Worm (Caenorhabditis elegans) whole organism, mixed stage, embryonic: ENCODE results near the gene del-1.

Source experiments
- M03D4.4 ChIP-seq: sonication (generic microtip); optimal IDR thresholded peaks from 2 replicates; lab custom pipeline; 2017; ENCODE audit warnings: mild to moderate bottlenecking, missing genetic modification characterization, missing compliant biosample characterization
- bed-3 ChIP-seq: fragments of 200-800 bp; sonication (Bioruptor generic); optimal IDR thresholded peaks from 3 replicates; lab custom pipeline; 2018; ENCODE audit warnings: mild to moderate bottlenecking, missing genetic modification characterization, moderate library complexity, missing compliant biosample characterization
- blmp-1 ChIP-seq: fragments of 150-350 bp; optimal IDR thresholded peaks from 2 replicates; lab custom pipeline; 2014; ENCODE audit warnings: missing biosample characterization, missing genetic modification characterization
- ceh-39 ChIP-seq: fragments of 150-350 bp; optimal IDR thresholded peaks from 2 replicates; lab custom pipeline; 2014; ENCODE audit warnings: missing biosample characterization, missing genetic modification characterization
- ceh-43 ChIP-seq: fragments of 200-800 bp; sonication (Bioruptor generic); optimal IDR thresholded peaks from 2 replicates; lab custom pipeline; 2018; ENCODE audit warnings: mild to moderate bottlenecking, missing genetic modification characterization, moderate library complexity, missing compliant biosample characterization
- ceh-83 ChIP-seq: fragments of 200-800 bp; sonication (Bioruptor generic); optimal IDR thresholded peaks from 2 replicates; lab custom pipeline; 2018; ENCODE audit warnings: mild to moderate bottlenecking, missing genetic modification characterization, missing compliant biosample characterization
- ces-1 ChIP-seq: fragments of 150-350 bp; optimal IDR thresholded peaks from 2 replicates; lab custom pipeline; 2014; ENCODE audit warnings: missing biosample characterization, missing genetic modification reagents, missing genetic modification characterization
- cnd-1 ChIP-seq: fragments of 200-800 bp; sonication (Bioruptor generic); optimal IDR thresholded peaks from 2 replicates; lab custom pipeline; 2018; ENCODE audit warnings: mild to moderate bottlenecking, missing genetic modification characterization, missing compliant biosample characterization
- drap-1 ChIP-seq: fragments of 200-800 bp; sonication (Bioruptor generic); optimal IDR thresholded peaks from 3 replicates; lab custom pipeline; 2018; ENCODE audit warnings: mild to moderate bottlenecking, missing genetic modification characterization, missing compliant biosample characterization
- elt-1 ChIP-seq: sonication (generic microtip); optimal IDR thresholded peaks from 2 replicates; lab custom pipeline; 2017; ENCODE audit warnings: missing genetic modification characterization, mild to moderate bottlenecking, missing compliant biosample characterization, antibody characterized with exemption, moderate library complexity, borderline replicate concordance; ENCODE audit not compliant: insufficient read depth
- elt-3 ChIP-seq: fragments of 150-350 bp; optimal IDR thresholded peaks from 2 replicates; lab custom pipeline; 2014; ENCODE audit warnings: missing biosample characterization, missing genetic modification characterization
- flh-1 ChIP-seq: fragments of 200-800 bp; sonication (Bioruptor generic); optimal IDR thresholded peaks from 2 replicates; lab custom pipeline; 2018; ENCODE audit warnings: mild to moderate bottlenecking, missing genetic modification characterization, moderate library complexity, missing compliant biosample characterization
- ham-2 ChIP-seq: fragments of 200-800 bp; sonication (Bioruptor generic); optimal IDR thresholded peaks from 2 replicates; lab custom pipeline; 2018; ENCODE audit warnings: mild to moderate bottlenecking, missing genetic modification characterization, missing compliant biosample characterization
- hlh-1 ChIP-seq: fragments of 150-350 bp; optimal IDR thresholded peaks from 2 replicates; lab custom pipeline; 2014; ENCODE audit warnings: missing biosample characterization, missing genetic modification reagents, missing genetic modification characterization
- lin-13 ChIP-seq: fragments of 150-350 bp; optimal IDR thresholded peaks from 2 replicates; lab custom pipeline; 2014; ENCODE audit warnings: missing biosample characterization, missing genetic modification characterization
- lin-32 ChIP-seq: fragments of 200-800 bp; sonication (Bioruptor generic); optimal IDR thresholded peaks from 2 replicates; lab custom pipeline; 2018; ENCODE audit warnings: mild to moderate bottlenecking, missing genetic modification characterization, missing compliant biosample characterization
- lsy-2 ChIP-seq: fragments of 150-350 bp; optimal IDR thresholded peaks from 2 replicates; lab custom pipeline; 2014; ENCODE audit warnings: missing biosample characterization, missing genetic modification characterization
- mab-5 ChIP-seq: fragments of 150-350 bp; optimal IDR thresholded peaks from 2 replicates; lab custom pipeline; 2014; ENCODE audit warnings: missing biosample characterization, missing genetic modification characterization
- mep-1 ChIP-seq: fragments of 150-350 bp; optimal IDR thresholded peaks from 2 replicates; lab custom pipeline; 2017; ENCODE audit warnings: missing biosample characterization, missing genetic modification reagents, missing genetic modification characterization, inconsistent platforms
- mls-2 ChIP-seq: sonication (generic microtip); optimal IDR thresholded peaks from 2 replicates; lab custom pipeline; 2016; ENCODE audit warnings: mild to moderate bottlenecking, missing genetic modification characterization, moderate library complexity, missing compliant biosample characterization
- nhr-12 ChIP-seq: fragments of 150-350 bp; optimal IDR thresholded peaks from 2 replicates; lab custom pipeline; 2014; ENCODE audit warnings: missing biosample characterization, missing genetic modification characterization
- nhr-2 ChIP-seq: fragments of 150-350 bp; optimal IDR thresholded peaks from 2 replicates; lab custom pipeline; 2014; ENCODE audit warnings: missing biosample characterization, missing genetic modification characterization
- nhr-237 ChIP-seq: fragments of 150-350 bp; optimal IDR thresholded peaks from 2 replicates; lab custom pipeline; 2014; ENCODE audit warnings: missing biosample characterization, missing genetic modification characterization
- nhr-28 ChIP-seq: fragments of 150-350 bp; optimal IDR thresholded peaks from 2 replicates; lab custom pipeline; 2014; ENCODE audit warnings: missing biosample characterization, missing genetic modification characterization
- nhr-76 ChIP-seq: sonication (generic microtip); optimal IDR thresholded peaks from 2 replicates; lab custom pipeline; 2017; ENCODE audit warnings: missing biosample characterization, missing genetic modification characterization
- pha-4 ChIP-seq: fragments of 150-350 bp; optimal IDR thresholded peaks from 2 replicates; lab custom pipeline; 2018; ENCODE audit warnings: missing biosample characterization, missing genetic modification reagents, missing genetic modification characterization
- sem-2 ChIP-seq: fragments of 200-800 bp; sonication (Bioruptor generic); optimal IDR thresholded peaks from 2 replicates; lab custom pipeline; 2018; ENCODE audit warnings: mild to moderate bottlenecking, missing genetic modification characterization, missing compliant biosample characterization
- snpc-4 ChIP-seq: fragments of 150-350 bp; optimal IDR thresholded peaks from 2 replicates; lab custom pipeline; 2014; ENCODE audit warnings: missing biosample characterization, missing genetic modification characterization
- sptf-1 ChIP-seq: sonication (generic microtip); optimal IDR thresholded peaks from 2 replicates; lab custom pipeline; 2017; ENCODE audit warnings: mild to moderate bottlenecking, missing genetic modification characterization, moderate library complexity, missing compliant biosample characterization
- tbx-8 ChIP-seq: fragments of 200-800 bp; sonication (Bioruptor generic); optimal IDR thresholded peaks from 2 replicates; lab custom pipeline; 2018; ENCODE audit warnings: mild to moderate bottlenecking, missing genetic modification characterization, moderate library complexity, missing compliant biosample characterization
- unc-120 ChIP-seq: sonication (generic microtip); optimal IDR thresholded peaks from 2 replicates; lab custom pipeline; 2017; ENCODE audit warnings: missing genetic modification characterization, missing compliant biosample characterization; ENCODE audit not compliant: poor library complexity, severe bottlenecking
- unc-39 ChIP-seq: fragments of 150-350 bp; optimal IDR thresholded peaks from 2 replicates; lab custom pipeline; 2014; ENCODE audit warnings: missing biosample characterization, missing genetic modification characterization
- unc-62 ChIP-seq: fragments of 150-350 bp; optimal IDR thresholded peaks from 2 replicates; lab custom pipeline; 2014; ENCODE audit warnings: missing biosample characterization, missing genetic modification reagents, missing genetic modification characterization
- zip-8 ChIP-seq: fragments of 150-350 bp; optimal IDR thresholded peaks from 2 replicates; lab custom pipeline; 2014; ENCODE audit warnings: missing biosample characterization, missing genetic modification characterization
- ztf-11 ChIP-seq: fragments of 150-350 bp; optimal IDR thresholded peaks from 2 replicates; lab custom pipeline; 2014; ENCODE audit warnings: missing biosample characterization, missing genetic modification characterization

del-1 gene

DNA sequence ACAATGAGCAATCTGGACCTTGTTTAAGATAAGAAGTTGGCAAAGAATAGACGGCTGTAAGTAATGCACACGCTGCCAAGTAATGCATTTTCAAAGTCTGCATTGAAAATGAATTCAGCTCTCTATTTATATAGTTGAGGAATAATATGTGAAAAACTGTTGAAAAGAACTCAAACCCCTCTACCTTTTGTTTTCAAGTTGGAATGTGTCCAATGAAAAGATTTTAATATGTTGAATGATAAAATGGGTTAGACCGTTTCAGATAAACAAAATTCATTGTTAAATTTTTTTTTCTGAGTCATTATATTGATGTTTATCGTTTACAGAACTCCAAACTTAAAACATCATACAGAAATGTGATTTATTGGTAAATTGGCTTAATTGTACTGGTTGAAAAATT lies 4.4 kb upstream of the del-1 start, which contains the start of gene E02H4.8:
Gene E02H4.8 (minus strand): TSS at position 101 of the 400 bp plus-strand sequence.
- TF ChIP-seq hlh-1 (no peak), M03D4.4 (tag; lab: Kevin White, UChicago) (no peak), unc-62 (GFP tag; lab: Kevin White, UChicago) (no peak), lin-32 (GFP tag; lab: Kevin White, UChicago) (no peak), nhr-12 (tag; lab: Kevin White, UChicago) (no peak), zip-8 (tag; lab: Kevin White, UChicago) (no peak), ceh-39 (tag; lab: Kevin White, UChicago) (no peak)

DNA sequence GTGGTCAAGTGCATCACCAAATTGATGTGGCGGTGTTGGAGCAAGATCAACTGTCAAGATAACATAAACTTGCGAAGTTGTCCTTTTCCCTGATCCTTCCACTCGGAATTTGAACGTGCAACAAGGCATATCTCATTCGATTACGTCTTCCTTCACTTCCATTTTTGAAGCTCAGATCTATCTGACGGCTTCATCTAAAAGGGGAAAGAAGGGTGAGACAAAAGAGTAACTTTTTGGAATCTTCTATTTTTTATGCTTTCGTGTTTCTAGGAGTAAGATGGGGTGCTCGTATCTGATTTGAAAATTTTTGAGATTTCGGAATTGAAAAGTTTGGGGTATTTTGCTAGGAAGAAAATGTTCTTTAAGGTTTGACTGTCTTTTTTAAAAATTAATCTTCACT lies 711 bp upstream of the del-1 start:
- TF ChIP-seq sptf-1 (no peak), tbx-8 (no peak), pha-4 (tag; lab: Kevin White, UChicago) (no peak), nhr-2 (tag; lab: Kevin White, UChicago) (no peak), drap-1 (GFP tag; lab: Kevin White, UChicago) (no peak), lsy-2 (tag; lab: Kevin White, UChicago) (no peak), mab-5 (tag; lab: Kevin White, UChicago) (no peak), nhr-28 (tag; lab: Kevin White, UChicago) (no peak), elt-1 (tag; lab: Kevin White, UChicago) (no peak), snpc-4 (tag; lab: Kevin White, UChicago) (no peak), unc-62 (GFP tag; lab: Kevin White, UChicago) (no peak), nhr-237 (tag; lab: Kevin White, UChicago) (no peak), lin-32 (GFP tag; lab: Kevin White, UChicago) (no peak), ham-2 (GFP tag; lab: Kevin White, UChicago) (no peak)
- TF ChIP-seq, all 35 proteins: peak for 0

DNA sequence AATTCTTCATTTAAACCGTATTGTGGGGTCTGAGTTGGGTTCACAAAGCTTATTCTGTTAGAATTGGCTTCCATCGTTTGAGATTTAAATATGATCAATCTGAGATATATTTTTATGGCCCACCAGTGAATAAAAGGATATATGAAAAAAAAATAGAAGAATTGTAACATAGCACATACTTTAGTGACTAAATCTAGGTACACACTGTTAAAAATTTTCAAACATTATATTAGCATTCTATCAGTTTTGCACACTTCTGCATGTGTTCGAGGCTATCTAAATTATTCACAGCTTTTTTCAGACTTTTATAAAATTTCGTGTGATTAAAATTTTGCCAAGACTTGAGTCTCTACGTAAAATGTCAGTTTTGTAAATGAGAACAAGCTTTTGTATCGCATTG lies 13.6 kb downstream of the del-1 start, which contains the start of gene E02H4.2:
Gene E02H4.2 (minus strand): TSS at position 101 of the 400 bp plus-strand sequence.
- TF ChIP-seq tbx-8 (no peak), M03D4.4 (tag; lab: Kevin White, UChicago) (no peak)

DNA sequence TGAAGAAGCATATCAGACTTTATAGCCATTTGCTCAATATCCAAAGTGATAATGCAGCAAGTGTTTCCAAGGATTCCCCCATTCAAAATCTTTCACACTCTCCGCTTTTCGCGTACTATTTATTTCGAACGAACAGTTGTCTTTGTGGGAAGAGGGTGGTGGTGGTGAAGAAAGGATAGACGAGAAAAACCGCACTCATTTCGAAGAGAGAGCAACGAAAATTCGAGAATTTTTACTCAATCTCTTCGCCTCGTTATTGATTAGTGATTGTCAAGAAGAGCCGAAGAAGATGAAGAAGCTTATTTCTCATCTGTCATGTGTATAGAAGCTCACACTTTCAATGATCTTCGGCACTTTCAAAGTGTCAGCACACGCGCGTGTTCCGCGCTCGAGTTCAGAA lies 20.0 kb downstream of the del-1 start:
- TF ChIP-seq elt-3 = no peak
- TF ChIP-seq ceh-39 (tag; lab: Kevin White, UChicago) = no peak
- TF ChIP-seq drap-1 (GFP tag; lab: Kevin White, UChicago) = peak; percentile 9
- no peak for TF ChIP-seq pha-4 (tag; lab: Kevin White, UChicago)
- TF ChIP-seq blmp-1 (tag; lab: Kevin White, UChicago) = no peak
- peak; percentile 85 for TF ChIP-seq unc-120 (tag; lab: Kevin White, UChicago)
- TF ChIP-seq nhr-28 (tag; lab: Kevin White, UChicago) = no peak
- TF ChIP-seq snpc-4 (tag; lab: Kevin White, UChicago) = no peak
- TF ChIP-seq unc-62 (GFP tag; lab: Kevin White, UChicago) = peak; percentile 82
- no peak for TF ChIP-seq bed-3 (GFP tag; lab: Kevin White, UChicago)
- TF ChIP-seq sptf-1 = no peak
- peak; percentile 98 for TF ChIP-seq hlh-1

DNA sequence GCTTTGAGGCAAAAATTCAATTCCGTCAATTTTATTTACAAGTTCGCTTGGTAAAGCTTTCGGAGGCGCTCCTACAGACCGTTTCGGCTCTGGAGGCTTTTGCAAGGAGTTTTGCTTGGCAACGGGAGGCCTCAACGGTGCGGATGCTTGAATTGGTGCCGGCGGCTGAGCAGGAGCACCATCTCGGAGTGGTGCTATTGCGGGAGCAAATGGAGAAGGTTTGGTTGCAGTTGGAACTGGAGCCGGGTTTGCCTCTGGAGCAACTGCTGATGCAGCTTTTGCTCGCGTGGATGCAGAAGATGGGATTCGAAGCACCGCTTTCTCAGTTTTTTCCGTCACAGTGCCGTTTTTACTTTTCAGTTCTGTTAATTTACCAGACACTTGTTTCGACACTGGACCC lies 22.1 kb downstream of the del-1 start:
- TF ChIP-seq ztf-11 (tag; lab: Kevin White, UChicago) (no peak), lin-32 (GFP tag; lab: Kevin White, UChicago) (no peak), lsy-2 (tag; lab: Kevin White, UChicago) (no peak), unc-62 (GFP tag; lab: Kevin White, UChicago) (no peak), bed-3 (GFP tag; lab: Kevin White, UChicago) (no peak), lin-13 (tag; lab: Kevin White, UChicago) (no peak)

DNA sequence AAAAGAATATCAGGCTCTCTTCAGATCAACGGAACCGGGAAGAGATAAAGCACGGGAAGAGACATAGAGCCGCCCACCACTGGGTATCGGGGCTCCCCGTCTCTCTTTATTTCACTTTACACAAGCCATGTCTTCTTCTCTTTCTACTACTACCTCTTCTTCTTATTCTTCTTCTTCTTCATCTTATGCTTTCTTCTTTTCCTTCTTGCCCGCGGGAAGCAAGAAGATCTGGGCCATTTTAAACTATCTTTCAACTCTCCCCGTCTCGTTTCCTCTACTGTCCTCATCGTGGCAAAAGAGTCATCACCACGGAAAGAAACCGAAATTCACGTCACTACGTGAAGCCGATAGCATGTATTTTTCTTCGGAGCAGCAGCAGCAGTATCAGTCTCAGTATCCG lies 24.8 kb downstream of the del-1 start:
- TF ChIP-seq ces-1 (no peak), mep-1 (tag; lab: Kevin White, UChicago) (no peak), elt-1 (tag; lab: Kevin White, UChicago) (no peak), mls-2 (tag; lab: Kevin White, UChicago) (no peak), hlh-1 (peak; percentile 18), tbx-8 (no peak), snpc-4 (tag; lab: Kevin White, UChicago) (no peak), ceh-83 (GFP tag; lab: Kevin White, UChicago) (no peak), lsy-2 (tag; lab: Kevin White, UChicago) (peak; percentile 1), unc-120 (tag; lab: Kevin White, UChicago) (peak; percentile 93), bed-3 (GFP tag; lab: Kevin White, UChicago) (no peak), nhr-76 (tag; lab: Kevin White, UChicago) (no peak), ceh-39 (tag; lab: Kevin White, UChicago) (no peak), nhr-28 (tag; lab: Kevin White, UChicago) (no peak), lin-13 (tag; lab: Kevin White, UChicago) (no peak), mab-5 (tag; lab: Kevin White, UChicago) (no peak), lin-32 (GFP tag; lab: Kevin White, UChicago) (no peak), cnd-1 (tag; lab: Kevin White, UChicago) (no peak), unc-39 (no peak), sem-2 (no peak), blmp-1 (tag; lab: Kevin White, UChicago) (no peak), sptf-1 (no peak), ceh-43 (GFP tag; lab: Kevin White, UChicago) (no peak), unc-62 (GFP tag; lab: Kevin White, UChicago) (peak; percentile 49), nhr-12 (tag; lab: Kevin White, UChicago) (no peak), flh-1 (GFP tag; lab: Kevin White, UChicago) (no peak), drap-1 (GFP tag; lab: Kevin White, UChicago) (no peak), nhr-237 (tag; lab: Kevin White, UChicago) (no peak), nhr-2 (tag; lab: Kevin White, UChicago) (no peak), zip-8 (tag; lab: Kevin White, UChicago) (no peak)
- TF ChIP-seq, all 35 proteins: peak for 4
